Worm (Caenorhabditis elegans) whole organism, L4 larva: ENCODE data around the gene vit-5.
A peak's percentile ranks its signal among the peaks of the same experiment; 100 is the strongest.

ENCODE experiments used
- F44E2.7 ChIP-seq: fragments of 200-800 bp; sonication (Bioruptor generic); IDR thresholded peaks from 2 replicates; pipeline ENCODE4 v2.1.2; 2022; ENCODE audit warnings: missing genetic modification characterization, missing compliant biosample characterization
- Y5F2A.4 ChIP-seq: fragments of 200-800 bp; sonication (Bioruptor generic); optimal IDR thresholded peaks from 2 replicates; lab custom pipeline; 2018; ENCODE audit warnings: mild to moderate bottlenecking, missing genetic modification characterization, missing compliant biosample characterization
- Y75B8A.6 ChIP-seq: fragments of 200-800 bp; sonication (Bioruptor generic); IDR thresholded peaks from 2 replicates; pipeline ENCODE4 v1.3.6; 2022; ENCODE audit warnings: missing genetic modification reagents, missing genetic modification characterization, missing compliant biosample characterization
- ZK337.2 ChIP-seq: fragments of 200-800 bp; sonication (Bioruptor generic); IDR thresholded peaks from 2 replicates; pipeline ENCODE4 v1.3.6; 2022; ENCODE audit warnings: missing genetic modification reagents, missing genetic modification characterization, missing compliant biosample characterization
- ZK546.5 ChIP-seq, 2 experiments: sonication (generic microtip); optimal IDR thresholded peaks; 2 replicates each; lab custom pipeline; 2017; ENCODE audit warnings: missing biosample characterization in 2 of 2, missing genetic modification characterization in 2 of 2
- aha-1 ChIP-seq: fragments of 150-350 bp; peaks from one replicate; lab custom pipeline; 2014; ENCODE audit warnings: missing biosample characterization, missing genetic modification characterization
- aly-2 ChIP-seq: sonication (generic microtip); optimal IDR thresholded peaks from 2 replicates; lab custom pipeline; 2018; ENCODE audit warnings: missing biosample characterization, missing genetic modification characterization
- arid-1 ChIP-seq: fragments of 200-800 bp; sonication (Bioruptor generic); conservative IDR thresholded peaks from 2 replicates; pipeline ENCODE4 v1.3.6; 2022; ENCODE audit warnings: missing genetic modification reagents, missing genetic modification characterization, missing compliant biosample characterization
- attf-4 ChIP-seq: sonication (generic microtip); optimal IDR thresholded peaks from 3 replicates; lab custom pipeline; 2017; ENCODE audit warnings: missing biosample characterization, missing genetic modification characterization
- daf-16 ChIP-seq, 3 experiments: sonication (generic microtip); optimal IDR thresholded peaks; 2 replicates each; lab custom pipeline; 2016 to 2017; ENCODE audit warnings: missing genetic modification characterization in 3 of 3, missing genetic modification reagents in 3 of 3, mild to moderate bottlenecking in 2 of 3, missing compliant biosample characterization in 2 of 3, missing biosample characterization in 1 of 3, moderate library complexity in 1 of 3
- dpl-1 ChIP-seq: fragments of 150-350 bp; optimal IDR thresholded peaks from 2 replicates; lab custom pipeline; 2014; ENCODE audit warnings: missing biosample characterization, missing genetic modification reagents, missing genetic modification characterization
- duxl-1 ChIP-seq: sonication (generic microtip); optimal IDR thresholded peaks from 2 replicates; lab custom pipeline; 2016; ENCODE audit warnings: mild to moderate bottlenecking, missing genetic modification characterization, moderate library complexity, missing compliant biosample characterization; ENCODE audit not compliant: poor library complexity
- fos-1 ChIP-seq: fragments of 150-350 bp; optimal IDR thresholded peaks from 2 replicates; lab custom pipeline; 2014; ENCODE audit warnings: missing biosample characterization, missing genetic modification characterization
- gei-8 ChIP-seq: fragments of 200-800 bp; sonication (Bioruptor generic); optimal IDR thresholded peaks from 2 replicates; lab custom pipeline; 2018; ENCODE audit warnings: mild to moderate bottlenecking, missing genetic modification characterization, missing compliant biosample characterization
- hif-1 ChIP-seq, 2 experiments: sonication (generic microtip); optimal IDR thresholded peaks; 2 replicates each; lab custom pipeline; 2016 to 2017; ENCODE audit warnings: missing compliant biosample characterization in 2 of 2, missing genetic modification characterization in 2 of 2, missing genetic modification reagents in 2 of 2, missing genotype in 2 of 2, mild to moderate bottlenecking in 1 of 2
- lim-7 ChIP-seq: fragments of 200-800 bp; sonication (Bioruptor generic); IDR thresholded peaks from 2 replicates; pipeline ENCODE4 v1.3.6; 2022; ENCODE audit warnings: missing genetic modification characterization, missing compliant biosample characterization
- lin-13 ChIP-seq: fragments of 150-350 bp; optimal IDR thresholded peaks from 2 replicates; lab custom pipeline; 2014; ENCODE audit warnings: missing biosample characterization, missing genetic modification reagents, missing genetic modification characterization
- madf-5 ChIP-seq, 2 experiments: fragments of 200-800 bp; sonication (Bioruptor generic); IDR thresholded peaks; 2 replicates each; pipeline ENCODE4 v1.3.6; 2022; ENCODE audit warnings: missing compliant biosample characterization in 2 of 2, missing genetic modification characterization in 2 of 2
- mdl-1 ChIP-seq, 2 experiments: fragments of 150-350 bp in 1 of 2; sonication (generic microtip) in 1 of 2; optimal IDR thresholded peaks; 2 replicates each; lab custom pipeline; 2014 to 2017; ENCODE audit warnings: missing biosample characterization in 2 of 2, missing genetic modification characterization in 2 of 2
- mdt-29 ChIP-seq: fragments of 200-800 bp; sonication (Bioruptor generic); IDR thresholded peaks from 2 replicates; pipeline ENCODE4 v1.3.6; 2022; ENCODE audit warnings: missing genetic modification reagents, missing genetic modification characterization, missing compliant biosample characterization
- mep-1 ChIP-seq: fragments of 150-350 bp; sonication (generic microtip); optimal IDR thresholded peaks from 3 replicates; lab custom pipeline; 2014; ENCODE audit warnings: missing biosample characterization, missing genetic modification characterization
- nhr-111 ChIP-seq: fragments of 200-800 bp; sonication (Bioruptor generic); optimal IDR thresholded peaks from 2 replicates; lab custom pipeline; 2018; ENCODE audit warnings: mild to moderate bottlenecking, missing genetic modification characterization, missing compliant biosample characterization
- nhr-237 ChIP-seq: sonication (generic microtip); optimal IDR thresholded peaks from 2 replicates; lab custom pipeline; 2017; ENCODE audit warnings: missing biosample characterization, missing genetic modification characterization
- nhr-42 ChIP-seq: fragments of 200-800 bp; sonication (Bioruptor generic); IDR thresholded peaks from 2 replicates; pipeline ENCODE4 v1.3.6; 2022; ENCODE audit warnings: missing genetic modification characterization, missing compliant biosample characterization
- nhr-77 ChIP-seq: fragments of 150-350 bp; optimal IDR thresholded peaks from 2 replicates; lab custom pipeline; 2014; ENCODE audit warnings: missing biosample characterization, missing genetic modification characterization
- pha-4 ChIP-seq, 2 experiments: fragments of 150-350 bp in 1 of 2; fragments of 200-800 bp in 1 of 2; sonication (Bioruptor generic) in 1 of 2; IDR thresholded peaks in 1 of 2; optimal IDR thresholded peaks in 1 of 2; 2 replicates each; pipeline versions ENCODE4 v1.3.6 to Lab custom; 2014 to 2022; ENCODE audit warnings: missing genetic modification characterization in 2 of 2, missing genetic modification reagents in 2 of 2, missing biosample characterization in 1 of 2, missing compliant biosample characterization in 1 of 2
- rbr-2 ChIP-seq: sonication (generic microtip); optimal IDR thresholded peaks from 2 replicates; lab custom pipeline; 2016; ENCODE audit warnings: missing genotype, missing genetic modification characterization, missing compliant biosample characterization
- set-16 ChIP-seq: fragments of 200-800 bp; sonication (Bioruptor generic); IDR thresholded peaks from 2 replicates; pipeline ENCODE4 v1.3.6; 2022; ENCODE audit warnings: missing genetic modification reagents, missing genetic modification characterization, missing compliant biosample characterization
- spr-1 ChIP-seq: sonication (generic microtip); optimal IDR thresholded peaks from 2 replicates; lab custom pipeline; 2016; ENCODE audit warnings: mild to moderate bottlenecking, missing genetic modification characterization, missing compliant biosample characterization
- spr-3 ChIP-seq: fragments of 200-800 bp; sonication (Bioruptor generic); optimal IDR thresholded peaks from 2 replicates; lab custom pipeline; 2018; ENCODE audit warnings: mild to moderate bottlenecking, missing genetic modification characterization, missing compliant biosample characterization
- tag-97 ChIP-seq: fragments of 200-800 bp; sonication (Bioruptor generic); IDR thresholded peaks from 2 replicates; pipeline ENCODE4 v1.3.6; 2022; ENCODE audit warnings: missing genetic modification characterization, missing compliant biosample characterization
- tra-1 ChIP-seq: fragments of 200-800 bp; sonication (Bioruptor generic); IDR thresholded peaks from 2 replicates; pipeline ENCODE4 v1.3.6; 2022; ENCODE audit warnings: missing genetic modification reagents, missing genetic modification characterization, missing compliant biosample characterization
- unc-39 ChIP-seq: sonication (generic microtip); optimal IDR thresholded peaks from 2 replicates; lab custom pipeline; 2017; ENCODE audit warnings: missing biosample characterization, missing genetic modification characterization
- unc-62 ChIP-seq, 3 experiments: fragments of 150-350 bp in 1 of 3; sonication (generic microtip); optimal IDR thresholded peaks in 2 of 3; peaks in 1 of 3; 1 replicate in 1 of 3; 2 replicates in 2 of 3; lab custom pipeline; 2014 to 2017; ENCODE audit warnings: missing biosample characterization in 3 of 3, missing genetic modification characterization in 3 of 3, missing genetic modification reagents in 3 of 3, missing genotype in 1 of 3
- zip-11 ChIP-seq: fragments of 200-800 bp; sonication (Bioruptor generic); IDR thresholded peaks from 2 replicates; pipeline ENCODE4 v1.3.6; 2022; ENCODE audit warnings: missing genetic modification characterization, missing compliant biosample characterization
- ztf-11 ChIP-seq: fragments of 150-350 bp; optimal IDR thresholded peaks from 2 replicates; lab custom pipeline; 2014; ENCODE audit warnings: missing biosample characterization, missing genetic modification characterization

vit-5 gene

ce11 chrX:3439823-3440222 lies 36.6 kb downstream of the vit-5 start:
- TF ChIP-seq daf-16 (GFP tag; optimal IDR thresholded peaks at IDR 0.05; lab: Kevin White, UChicago) (peak in 1 of 2 experiments; percentile 53), daf-16 (tag; optimal IDR thresholded peaks at IDR 0.05; lab: Kevin White, UChicago) (no peak), lim-7 (GFP tag; lab: Robert Waterston, UW) (no peak), Y5F2A.4 (GFP tag; lab: Kevin White, UChicago) (no peak), fos-1 (no peak), pha-4 (GFP tag; IDR thresholded peaks at IDR 0.05; lab: Robert Waterston, UW) (no peak), pha-4 (tag; optimal IDR thresholded peaks at IDR 0.05; lab: Kevin White, UChicago) (no peak), F44E2.7 (no peak)

- peak in 1 of 2 experiments; percentile 39 for TF ChIP-seq unc-62 (GFP tag; optimal IDR thresholded peaks at IDR 0.05 in 1 of 2; lab: Kevin White, UChicago)
- no peak for TF ChIP-seq unc-62 (tag; optimal IDR thresholded peaks at IDR 0.05; lab: Kevin White, UChicago)
- TF ChIP-seq nhr-111 (GFP tag; lab: Kevin White, UChicago) = no peak
Measured at ce11 chrX:3440308-3440707, 37.0 kb downstream of the vit-5 start.

- TF ChIP-seq fos-1 = no peak
- TF ChIP-seq unc-62 (GFP tag; optimal IDR thresholded peaks at IDR 0.05 in 1 of 2; lab: Kevin White, UChicago) = peak in 1 of 2 experiments; percentile 9
- TF ChIP-seq unc-62 (tag; optimal IDR thresholded peaks at IDR 0.05; lab: Kevin White, UChicago) = no peak
Measured at ce11 chrX:3441539-3441938, 38.3 kb downstream of the vit-5 start, which contains the start of gene ZK813.3. Gene ZK813.3 (plus strand): TSS chrX:3441839.

ce11 chrX:3443526-3443925 lies 40.3 kb downstream of the vit-5 start, which contains the start of gene ZK813.2:
Gene ZK813.2 (plus strand): TSS chrX:3443826.
- TF ChIP-seq ztf-11 = no peak
- no peak for TF ChIP-seq ZK337.2
- TF ChIP-seq lim-7 (GFP tag; lab: Robert Waterston, UW) = no peak
- no peak for TF ChIP-seq mep-1 (tag; lab: Kevin White, UChicago)
- no peak for TF ChIP-seq mdt-29 (GFP tag; lab: Robert Waterston, UW)
- TF ChIP-seq hif-1 (tag; optimal IDR thresholded peaks at IDR 0.05; lab: Kevin White, UChicago) = no peak
- no peak for TF ChIP-seq lin-13 (GFP tag; lab: Kevin White, UChicago)
- no peak for TF ChIP-seq nhr-77
- TF ChIP-seq arid-1 (GFP tag; lab: Robert Waterston, UW) = no peak
- no peak for TF ChIP-seq mdl-1 (tag; optimal IDR thresholded peaks at IDR 0.05; lab: Kevin White, UChicago)
- TF ChIP-seq madf-5 (GFP tag; IDR thresholded peaks at IDR 0.05; lab: Robert Waterston, UW) = no peak
- no peak for TF ChIP-seq Y75B8A.6 (GFP tag; lab: Robert Waterston, UW)
- no peak for TF ChIP-seq dpl-1 (GFP tag; lab: Kevin White, UChicago)
- no peak for TF ChIP-seq aha-1 (tag; lab: Kevin White, UChicago)
- no peak for TF ChIP-seq nhr-42 (GFP tag; lab: Robert Waterston, UW)
- TF ChIP-seq nhr-111 (GFP tag; lab: Kevin White, UChicago) = no peak
- TF ChIP-seq tag-97 (GFP tag; lab: Robert Waterston, UW) = no peak
- no peak for TF ChIP-seq zip-11 (GFP tag; lab: Robert Waterston, UW)

ce11 chrX:3444514-3444913 lies 41.2 kb downstream of the vit-5 start, which contains the start of gene ZK813.7:
Gene ZK813.7 (plus strand): TSS chrX:3444814.
- TF ChIP-seq tra-1 (GFP tag; lab: Robert Waterston, UW) = no peak

ce11 chrX:3446011-3446410 lies 42.7 kb downstream of the vit-5 start, which contains the start of gene ZK813.1:
Gene ZK813.1 (plus strand): TSS chrX:3446311.
- TF ChIP-seq gei-8 (no peak), attf-4 (tag; lab: Kevin White, UChicago) (no peak), set-16 (GFP tag; lab: Robert Waterston, UW) (no peak), fos-1 (no peak), ZK546.5 (tag; optimal IDR thresholded peaks at IDR 0.05; lab: Kevin White, UChicago) (no peak), rbr-2 (no peak), duxl-1 (tag; lab: Kevin White, UChicago) (no peak), nhr-237 (tag; lab: Kevin White, UChicago) (no peak), spr-3 (no peak), spr-1 (tag; lab: Kevin White, UChicago) (no peak), aha-1 (tag; lab: Kevin White, UChicago) (no peak), ZK337.2 (no peak), aly-2 (tag; lab: Kevin White, UChicago) (no peak), unc-39 (no peak)
